Worm (Caenorhabditis elegans) whole organism, L4 larva: ENCODE results near the gene ZK262.9.

Experiments
- ama-1 ChIP-seq: fragments of 150-350 bp; optimal IDR thresholded peaks from 2 replicates; lab custom pipeline; 2014; ENCODE audit warnings: inconsistent platforms, mixed read lengths
- ceh-32 ChIP-seq: sonication (generic microtip); optimal IDR thresholded peaks from 2 replicates; lab custom pipeline; 2016; ENCODE audit warnings: mild to moderate bottlenecking, missing genetic modification characterization, missing compliant biosample characterization; ENCODE audit not compliant: poor library complexity
- duxl-1 ChIP-seq: sonication (generic microtip); optimal IDR thresholded peaks from 2 replicates; lab custom pipeline; 2016; ENCODE audit warnings: mild to moderate bottlenecking, missing genetic modification characterization, moderate library complexity, missing compliant biosample characterization; ENCODE audit not compliant: poor library complexity
- lin-39 ChIP-seq: fragments of 150-350 bp; optimal IDR thresholded peaks from 2 replicates; lab custom pipeline; 2014; ENCODE audit warnings: missing biosample characterization, missing genetic modification reagents, missing genetic modification characterization
- nhr-6 ChIP-seq: fragments of 150-350 bp; optimal IDR thresholded peaks from 2 replicates; lab custom pipeline; 2014; ENCODE audit warnings: missing biosample characterization, missing genetic modification characterization

DNA sequence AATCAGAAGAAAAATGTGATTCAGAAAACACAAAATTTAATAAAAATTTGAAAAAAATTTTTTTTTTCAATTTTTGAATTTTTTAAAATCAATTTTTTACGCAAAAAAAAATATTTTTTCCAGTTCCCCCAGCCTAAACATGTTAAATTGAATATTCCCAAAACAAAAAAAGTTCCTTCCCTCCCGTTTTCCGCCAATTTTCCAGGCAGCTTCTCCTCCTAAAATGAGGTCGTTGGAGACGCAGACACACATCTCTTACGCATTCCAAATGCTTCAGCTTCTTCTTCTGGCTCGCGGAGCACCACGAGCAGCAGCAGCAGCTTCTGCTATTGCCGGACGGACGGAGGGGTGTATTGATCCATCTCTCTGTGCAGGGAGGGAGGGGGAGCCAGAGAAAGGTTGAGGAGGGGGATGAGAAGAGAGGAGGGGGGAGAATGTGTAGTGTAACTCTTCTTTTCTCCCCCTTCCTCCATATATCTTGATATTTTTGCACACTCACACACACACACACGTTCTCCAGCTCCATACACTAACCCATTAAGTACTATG, 50.8 kb downstream of the ZK262.9 start:
- no peak for TF ChIP-seq lin-39 (tag; lab: Kevin White, UChicago)
- no peak for TF ChIP-seq ama-1
- TF ChIP-seq duxl-1 (tag; lab: Kevin White, UChicago): no peak
- TF ChIP-seq ceh-32 (tag; lab: Kevin White, UChicago): no peak
- no peak for TF ChIP-seq nhr-6 (tag; lab: Kevin White, UChicago)
